Fruit fly (Drosophila melanogaster): ENCODE data around the gene CG14551.

Gene CG14551

dm6 chr3R:26032611-26033001 is 30.2 kb downstream of the CG14551 start:
- TF ChIP-seq tj (GFP tag; optimal IDR thresholded peaks at IDR 0.05), result no peak
- TF ChIP-seq Hr96 (GFP tag; optimal IDR thresholded peaks at IDR 0.05), result no peak
- TF ChIP-seq cnc (optimal IDR thresholded peaks at IDR 0.05), result no peak
- TF ChIP-seq CG5204 (GFP tag; optimal IDR thresholded peaks at IDR 0.05), result no peak
- TF ChIP-seq Crg-1 (GFP tag; optimal IDR thresholded peaks at IDR 0.05), result no peak
- no peak for TF ChIP-seq Clk (GFP tag; optimal IDR thresholded peaks at IDR 0.05)
- no peak for TF ChIP-seq kay (GFP tag; ENCODE audit: borderline replicate concordance)

- TF ChIP-seq CG7045 (GFP tag; optimal IDR thresholded peaks at IDR 0.05), result no peak
- TF ChIP-seq Clk (GFP tag; optimal IDR thresholded peaks at IDR 0.05), result no peak
- TF ChIP-seq Crg-1 (GFP tag; optimal IDR thresholded peaks at IDR 0.05), result no peak
- TF ChIP-seq toe (GFP tag; optimal IDR thresholded peaks at IDR 0.05), result no peak
- TF ChIP-seq pad (GFP tag; optimal IDR thresholded peaks at IDR 0.05), result no peak
- no peak for TF ChIP-seq CG11617 (GFP tag; optimal IDR thresholded peaks at IDR 0.05)
- TF ChIP-seq CG12768 (GFP tag; optimal IDR thresholded peaks at IDR 0.05), result no peak
- TF ChIP-seq tj (GFP tag; optimal IDR thresholded peaks at IDR 0.05), result no peak
- TF ChIP-seq CG5204 (GFP tag; optimal IDR thresholded peaks at IDR 0.05), result no peak
- no peak for TF ChIP-seq CG7101 (tag; optimal IDR thresholded peaks at IDR 0.05)
- TF ChIP-seq kay (GFP tag; ENCODE audit: borderline replicate concordance), result no peak
- TF ChIP-seq CG33017 (tag; optimal IDR thresholded peaks at IDR 0.05), result no peak
- no peak for TF ChIP-seq CG14711 (tag; optimal IDR thresholded peaks at IDR 0.05)
- TF ChIP-seq bab1 (GFP tag; optimal IDR thresholded peaks at IDR 0.05), result no peak
- no peak for TF ChIP-seq Hr96 (GFP tag; optimal IDR thresholded peaks at IDR 0.05)
- TF ChIP-seq ovo (GFP tag; optimal IDR thresholded peaks at IDR 0.05), result no peak
- TF ChIP-seq Mnt (GFP tag; optimal IDR thresholded peaks at IDR 0.05), result no peak
- TF ChIP-seq cic (GFP tag; optimal IDR thresholded peaks at IDR 0.05), result no peak
Measured at dm6 chr3R:26031968-26032610, 30.7 kb downstream of the CG14551 start.

dm6 chr3R:26030562-26030961 is 32.2 kb downstream of the CG14551 start:
- no peak for TF ChIP-seq CG11617 (GFP tag; optimal IDR thresholded peaks at IDR 0.05)
- no peak for TF ChIP-seq CG7101 (tag; optimal IDR thresholded peaks at IDR 0.05)
- TF ChIP-seq CG12768 (GFP tag; optimal IDR thresholded peaks at IDR 0.05), result no peak
- TF ChIP-seq cic (GFP tag; optimal IDR thresholded peaks at IDR 0.05), result no peak
- TF ChIP-seq CG7045 (GFP tag; optimal IDR thresholded peaks at IDR 0.05), result no peak
- no peak for TF ChIP-seq Crg-1 (GFP tag; optimal IDR thresholded peaks at IDR 0.05)
- no peak for TF ChIP-seq bab1 (GFP tag; optimal IDR thresholded peaks at IDR 0.05)
- no peak for TF ChIP-seq kay (GFP tag; ENCODE audit: borderline replicate concordance)
- TF ChIP-seq cnc (optimal IDR thresholded peaks at IDR 0.05), result no peak
- no peak for TF ChIP-seq Mnt (GFP tag; optimal IDR thresholded peaks at IDR 0.05)
- TF ChIP-seq CG5204 (GFP tag; optimal IDR thresholded peaks at IDR 0.05), result no peak
- no peak for TF ChIP-seq Clk (GFP tag; optimal IDR thresholded peaks at IDR 0.05)
- TF ChIP-seq tj (GFP tag; optimal IDR thresholded peaks at IDR 0.05), result no peak
- no peak for TF ChIP-seq pad (GFP tag; optimal IDR thresholded peaks at IDR 0.05)
- TF ChIP-seq toe (GFP tag; optimal IDR thresholded peaks at IDR 0.05), result no peak

- TF ChIP-seq Hr96 (GFP tag; optimal IDR thresholded peaks at IDR 0.05), result no peak
- no peak for TF ChIP-seq CG5204 (GFP tag; optimal IDR thresholded peaks at IDR 0.05)
- no peak for TF ChIP-seq CG1620 (GFP tag; optimal IDR thresholded peaks at IDR 0.05)
- TF ChIP-seq Crg-1 (GFP tag; optimal IDR thresholded peaks at IDR 0.05), result no peak
- TF ChIP-seq CG12768 (GFP tag; optimal IDR thresholded peaks at IDR 0.05), result no peak
- no peak for TF ChIP-seq CG7045 (GFP tag; optimal IDR thresholded peaks at IDR 0.05)
- TF ChIP-seq Mnt (GFP tag; optimal IDR thresholded peaks at IDR 0.05), result no peak
- TF ChIP-seq CG33017 (tag; optimal IDR thresholded peaks at IDR 0.05), result no peak
- no peak for TF ChIP-seq CG11617 (GFP tag; optimal IDR thresholded peaks at IDR 0.05)
Measured at dm6 chr3R:26027903-26028302, 34.9 kb downstream of the CG14551 start.

- TF ChIP-seq toe (GFP tag; optimal IDR thresholded peaks at IDR 0.05) (no peak), CG1620 (GFP tag; optimal IDR thresholded peaks at IDR 0.05) (no peak), Mnt (GFP tag; optimal IDR thresholded peaks at IDR 0.05) (no peak), kay (GFP tag; ENCODE audit: borderline replicate concordance) (no peak), CG33017 (tag; optimal IDR thresholded peaks at IDR 0.05) (no peak), Hr96 (GFP tag; optimal IDR thresholded peaks at IDR 0.05) (no peak), CG11617 (GFP tag; optimal IDR thresholded peaks at IDR 0.05) (no peak)
Measured at dm6 chr3R:26026631-26027274, 36.1 kb downstream of the CG14551 start.

- no peak for TF ChIP-seq cic (GFP tag; optimal IDR thresholded peaks at IDR 0.05)
Measured at dm6 chr3R:26024596-26025213, 38.1 kb downstream of the CG14551 start.

dm6 chr3R:26023252-26023651 is 39.6 kb downstream of the CG14551 start:
- TF ChIP-seq toe (GFP tag; optimal IDR thresholded peaks at IDR 0.05) (no peak), kay (GFP tag; ENCODE audit: borderline replicate concordance) (no peak), tj (GFP tag; optimal IDR thresholded peaks at IDR 0.05) (no peak), cic (GFP tag; optimal IDR thresholded peaks at IDR 0.05) (no peak), CG7045 (GFP tag; optimal IDR thresholded peaks at IDR 0.05) (no peak), CG7101 (tag; optimal IDR thresholded peaks at IDR 0.05) (no peak), CG11617 (GFP tag; optimal IDR thresholded peaks at IDR 0.05) (no peak), bab1 (GFP tag; optimal IDR thresholded peaks at IDR 0.05) (no peak), pad (GFP tag; optimal IDR thresholded peaks at IDR 0.05) (no peak), Clk (GFP tag; optimal IDR thresholded peaks at IDR 0.05) (no peak), cnc (optimal IDR thresholded peaks at IDR 0.05) (no peak), Crg-1 (GFP tag; optimal IDR thresholded peaks at IDR 0.05) (no peak), CG1620 (GFP tag; optimal IDR thresholded peaks at IDR 0.05) (no peak), Hr96 (GFP tag; optimal IDR thresholded peaks at IDR 0.05) (no peak), ovo (GFP tag; optimal IDR thresholded peaks at IDR 0.05) (no peak), Mnt (GFP tag; optimal IDR thresholded peaks at IDR 0.05) (no peak), CG12768 (GFP tag; optimal IDR thresholded peaks at IDR 0.05) (no peak), CG33017 (tag; optimal IDR thresholded peaks at IDR 0.05) (no peak), CG14711 (tag; optimal IDR thresholded peaks at IDR 0.05) (no peak)

Measured in whole organism, adult.